Worm (Caenorhabditis elegans): ENCODE results near the gene F54D1.6.
"Not testable (repeated sequence)": the region's sequence is repeated elsewhere in the genome, so short reads cannot be mapped to it uniquely, and the experiment has no call there.

F54D1.6 gene

DNA sequence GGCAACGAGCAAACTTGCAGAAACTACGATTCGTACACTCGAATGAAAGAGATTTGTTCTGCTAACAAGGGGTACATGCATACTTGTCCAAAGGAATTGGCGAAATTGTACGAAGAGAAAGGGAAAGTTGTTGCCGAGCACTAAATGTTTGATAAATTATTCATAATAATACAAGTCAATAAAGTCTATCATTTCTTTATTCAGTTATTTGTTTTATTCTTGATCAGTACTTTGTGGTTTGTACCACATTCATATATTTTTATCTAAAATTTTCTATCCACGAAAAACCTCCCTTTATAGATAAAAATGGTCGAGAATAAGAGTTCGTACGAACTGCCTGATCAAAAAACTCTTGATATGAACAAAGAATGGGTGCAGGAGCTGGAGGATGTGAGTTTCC is 32.9 kb downstream of the F54D1.6 start, which contains the start of gene edg-1:
Gene edg-1, plus strand, starts transcription at position 301 of the 400 bp plus-strand sequence.
- TF ChIP-seq ceh-19 (GFP tag; optimal IDR thresholded peaks at IDR 0.05) = no peak
- no peak for TF ChIP-seq ceh-34 (tag; optimal IDR thresholded peaks at IDR 0.05)
- TF ChIP-seq fax-1 (tag; optimal IDR thresholded peaks at IDR 0.05) = no peak
- TF ChIP-seq dmd-4 (tag; optimal IDR thresholded peaks at IDR 0.05; ENCODE audit: borderline replicate concordance) = no peak
- no peak for TF ChIP-seq npax-4 (tag; optimal IDR thresholded peaks at IDR 0.05)
- TF ChIP-seq mec-3 (tag; optimal IDR thresholded peaks at IDR 0.05; ENCODE audit: borderline replicate concordance) = no peak
- no peak for TF ChIP-seq K09A11.1 (tag; optimal IDR thresholded peaks at IDR 0.05; ENCODE audit: insufficient read depth)
- TF ChIP-seq unc-3 (GFP tag; conservative IDR thresholded peaks at IDR 0.05) = no peak
- TF ChIP-seq unc-3 (tag; optimal IDR thresholded peaks at IDR 0.05) = no peak
- no peak for TF ChIP-seq pha-4 (tag; optimal IDR thresholded peaks at IDR 0.05)

DNA sequence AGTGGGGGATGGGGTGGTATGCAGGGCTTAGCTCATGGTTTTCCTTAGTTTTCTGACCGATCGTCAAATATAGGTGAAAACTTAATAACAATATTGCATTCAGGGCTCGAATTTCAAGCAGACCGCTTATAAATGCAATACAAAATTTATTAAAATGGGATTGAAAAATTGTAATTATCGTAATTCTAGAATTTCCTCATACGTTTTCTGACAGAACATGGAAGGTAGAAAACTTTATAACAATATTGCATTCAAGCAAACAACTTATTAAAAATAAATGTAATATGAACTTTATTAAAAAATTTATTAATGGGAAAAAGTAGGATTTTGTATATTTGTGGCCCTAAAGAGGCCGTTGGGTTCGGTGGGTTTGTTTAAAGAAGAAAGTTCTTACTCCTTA is 36.1 kb downstream of the F54D1.6 start:
- TF ChIP-seq ceh-45 (GFP tag; IDR thresholded peaks at IDR 0.05) = no peak
- TF ChIP-seq C08G9.2 (tag; optimal IDR thresholded peaks at IDR 0.05) = no peak
- no peak for TF ChIP-seq dmd-4 (tag; optimal IDR thresholded peaks at IDR 0.05; ENCODE audit: borderline replicate concordance)
- no peak for TF ChIP-seq pros-1 (tag; optimal IDR thresholded peaks at IDR 0.05)
- no peak for TF ChIP-seq eyg-1 (tag; optimal IDR thresholded peaks at IDR 0.05)
- TF ChIP-seq ceh-14 (tag; optimal IDR thresholded peaks at IDR 0.05) = no peak
- no peak for TF ChIP-seq nhr-232 (tag; optimal IDR thresholded peaks at IDR 0.05)
- no peak for TF ChIP-seq madf-2 (tag; optimal IDR thresholded peaks at IDR 0.05)
- TF ChIP-seq nhr-11 (tag; optimal IDR thresholded peaks at IDR 0.05) = no peak
- TF ChIP-seq C38D4.7 (GFP tag; optimal IDR thresholded peaks at IDR 0.05) = no peak
- no peak for TF ChIP-seq unc-42 (tag; optimal IDR thresholded peaks at IDR 0.05)
- TF ChIP-seq F13H6.1 (tag; optimal IDR thresholded peaks at IDR 0.05) = no peak
- TF ChIP-seq fax-1 (tag; optimal IDR thresholded peaks at IDR 0.05) = no peak
- no peak for TF ChIP-seq Y22D7AL.16 (tag; optimal IDR thresholded peaks at IDR 0.05)
- no peak for TF ChIP-seq unc-55 (GFP tag; optimal IDR thresholded peaks at IDR 0.05)
- no peak for TF ChIP-seq mec-3 (tag; optimal IDR thresholded peaks at IDR 0.05; ENCODE audit: borderline replicate concordance)
- no peak for TF ChIP-seq K09A11.1 (tag; optimal IDR thresholded peaks at IDR 0.05; ENCODE audit: insufficient read depth)

DNA sequence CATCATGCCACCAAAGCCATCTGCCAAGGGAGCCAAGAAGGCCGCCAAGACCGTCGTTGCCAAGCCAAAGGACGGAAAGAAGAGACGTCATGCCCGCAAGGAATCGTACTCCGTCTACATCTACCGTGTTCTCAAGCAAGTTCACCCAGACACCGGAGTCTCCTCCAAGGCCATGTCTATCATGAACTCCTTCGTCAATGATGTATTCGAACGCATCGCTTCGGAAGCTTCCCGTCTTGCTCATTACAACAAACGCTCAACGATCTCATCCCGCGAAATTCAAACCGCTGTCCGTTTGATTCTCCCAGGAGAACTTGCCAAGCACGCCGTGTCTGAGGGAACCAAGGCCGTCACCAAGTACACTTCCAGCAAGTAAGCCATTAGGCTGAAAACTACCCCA is 37.1 kb downstream of the F54D1.6 start, which contains the start of gene his-48:
Gene his-48, plus strand, starts transcription at position 5 of the 400 bp plus-strand sequence.
- TF ChIP-seq fkh-6, pqm-1, che-1 (tag; optimal IDR thresholded peaks at IDR 0.05): not testable (repeated sequence)

DNA sequence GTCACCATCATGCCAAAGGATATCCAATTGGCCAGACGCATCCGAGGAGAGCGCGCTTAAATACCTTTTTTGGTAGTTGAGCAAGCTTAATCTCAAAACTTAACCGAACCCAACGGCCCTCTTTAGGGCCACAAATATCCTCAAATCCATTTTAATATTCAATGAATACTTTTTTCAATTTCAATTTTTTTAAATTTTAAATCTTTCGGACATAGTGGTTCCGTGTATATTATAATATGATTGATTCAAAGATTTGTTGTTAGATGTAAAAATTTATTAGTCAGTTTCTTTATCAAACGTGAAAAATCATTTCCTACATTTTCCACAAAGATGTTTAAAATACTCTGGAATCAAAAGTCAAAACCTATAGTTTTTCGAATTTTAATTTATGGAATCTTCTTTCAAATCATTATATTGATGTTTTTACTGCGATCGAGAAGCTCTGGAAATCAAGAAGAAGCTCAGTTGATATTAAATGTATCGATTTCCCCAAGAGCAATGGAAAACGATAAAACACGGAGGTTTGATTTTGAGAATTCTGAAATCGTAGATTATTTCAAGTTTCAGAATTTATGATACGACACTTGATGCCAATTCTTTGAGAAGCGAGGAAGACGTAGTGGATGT is 39.4 kb downstream of the F54D1.6 start, which contains the start of gene B0035.21:
Gene B0035.21, plus strand, starts transcription at position 322 of the 627 bp plus-strand sequence.
- no peak for TF ChIP-seq unc-86 (tag; optimal IDR thresholded peaks at IDR 0.05)
- no peak for TF ChIP-seq K02D7.2 (tag; optimal IDR thresholded peaks at IDR 0.05)
- no peak for TF ChIP-seq C38D4.7 (GFP tag; optimal IDR thresholded peaks at IDR 0.05)
- no peak for TF ChIP-seq ceh-19 (GFP tag; optimal IDR thresholded peaks at IDR 0.05)
- no peak for TF ChIP-seq hlh-8 (tag; optimal IDR thresholded peaks at IDR 0.05)
- no peak for TF ChIP-seq K09A11.1 (tag; optimal IDR thresholded peaks at IDR 0.05; ENCODE audit: insufficient read depth)
- TF ChIP-seq pax-1 (tag; optimal IDR thresholded peaks at IDR 0.05) = no peak
- no peak for TF ChIP-seq ahr-1 (tag; optimal IDR thresholded peaks at IDR 0.05)
- TF ChIP-seq odd-2 (tag; optimal IDR thresholded peaks at IDR 0.05) = no peak
- no peak for TF ChIP-seq lin-11 (tag; optimal IDR thresholded peaks at IDR 0.05)
- TF ChIP-seq npax-4 (tag; optimal IDR thresholded peaks at IDR 0.05) = no peak
- no peak for TF ChIP-seq pros-1 (tag; optimal IDR thresholded peaks at IDR 0.05)
- no peak for TF ChIP-seq hlh-13 (GFP tag; optimal IDR thresholded peaks at IDR 0.05)
